Fruit fly (Drosophila melanogaster) whole organism, larva: Measurements from ENCODE around the gene CG14105.

Experiments
- noc ChIP-seq: fragments of 200-800 bp; sonication (Bioruptor generic); optimal IDR thresholded peaks from 3 replicates; lab custom pipeline; 2019; ENCODE audit warnings: missing biosample characterization, mild to moderate bottlenecking, missing genetic modification characterization, moderate library complexity

CG14105 gene

DNA sequence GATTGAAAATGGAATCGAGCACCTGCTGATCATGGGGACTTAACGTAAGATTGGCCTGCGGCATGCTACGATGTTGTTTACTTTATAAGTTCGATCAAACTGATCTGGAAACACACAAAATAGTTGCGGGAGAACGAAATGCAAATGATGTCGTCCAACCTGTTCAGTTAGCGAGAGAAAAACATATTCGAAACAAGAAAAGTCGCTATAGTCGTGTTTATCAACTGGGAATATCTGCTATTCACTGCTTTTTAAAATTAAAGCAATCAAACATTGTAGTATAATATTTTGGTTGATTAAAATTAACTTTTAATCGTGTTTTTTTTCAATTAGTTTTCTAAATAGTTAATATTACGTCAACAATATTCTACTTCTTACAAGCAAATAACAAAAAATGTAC lies at the start of gene CG14105:
Gene CG14105, minus strand, starts transcription at position 101 of the 400 bp plus-strand sequence.
- TF ChIP-seq noc (tag; lab: Kevin White, UChicago) = no peak

DNA sequence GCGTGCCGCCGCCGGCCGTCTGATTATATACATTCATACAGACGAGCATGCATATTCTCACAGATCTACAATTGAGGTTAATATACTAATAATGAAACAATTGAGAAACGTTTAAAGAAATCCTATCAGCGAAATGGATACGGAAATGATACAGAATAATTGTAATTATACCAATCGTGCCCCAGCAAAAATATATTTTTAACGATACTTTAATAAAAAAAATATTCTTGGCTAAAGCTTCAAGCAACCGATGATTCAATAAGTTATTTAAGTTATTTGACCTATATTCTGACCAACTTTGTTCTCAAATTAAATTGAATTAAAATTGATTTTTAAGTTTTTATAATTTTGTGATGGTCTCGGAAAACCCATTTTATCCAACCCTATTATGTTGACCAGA lies 49.6 kb upstream of the CG14105 start:
- TF ChIP-seq noc (tag; lab: Kevin White, UChicago) = no peak

DNA sequence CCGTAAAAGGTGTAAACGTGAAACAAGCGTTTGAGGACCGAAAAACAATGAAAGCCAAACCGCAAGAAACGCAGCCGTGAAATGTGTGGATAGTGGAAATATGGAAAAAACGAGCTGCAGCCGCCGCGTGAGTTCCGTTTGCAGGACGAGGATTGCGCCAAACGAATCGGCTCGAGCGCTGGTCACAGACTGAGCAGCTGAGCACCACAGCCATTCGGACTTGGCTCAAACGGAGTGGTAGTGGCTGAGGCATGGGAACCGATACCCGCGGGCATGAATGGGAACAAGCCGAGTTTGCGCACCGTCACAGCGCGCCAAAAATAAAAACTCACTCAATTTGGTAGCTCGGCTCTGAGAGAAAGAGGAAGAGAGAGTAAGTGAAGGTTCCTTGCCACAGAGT lies 48.1 kb upstream of the CG14105 start, which contains the start of gene CG10089:
Gene CG10089, minus strand, starts transcription at position 181 of the 400 bp plus-strand sequence.
- no peak for TF ChIP-seq noc (tag; lab: Kevin White, UChicago)

DNA sequence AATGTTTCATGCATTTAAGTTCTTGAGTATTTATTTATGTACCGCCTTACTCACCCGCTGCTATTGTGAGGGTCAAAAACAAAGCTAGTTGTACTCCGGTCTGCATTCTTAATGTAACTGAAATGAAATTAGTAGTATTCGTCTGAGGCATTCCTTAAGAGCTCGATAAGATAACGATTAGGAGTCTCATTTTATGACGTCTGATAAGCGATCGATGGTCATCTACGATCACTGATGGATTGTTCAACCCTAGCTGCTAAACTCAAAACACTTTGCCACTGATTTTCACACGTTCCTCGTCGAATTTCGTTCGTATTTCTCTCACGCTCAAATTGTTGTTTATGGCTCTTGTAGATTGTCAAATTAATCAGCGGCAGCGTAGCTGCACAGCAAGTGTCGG lies 30.7 kb upstream of the CG14105 start, which contains the start of gene CG10116:
Gene CG10116, minus strand, starts transcription at position 106 of the 400 bp plus-strand sequence.
- TF ChIP-seq noc (tag; lab: Kevin White, UChicago) = no peak

DNA sequence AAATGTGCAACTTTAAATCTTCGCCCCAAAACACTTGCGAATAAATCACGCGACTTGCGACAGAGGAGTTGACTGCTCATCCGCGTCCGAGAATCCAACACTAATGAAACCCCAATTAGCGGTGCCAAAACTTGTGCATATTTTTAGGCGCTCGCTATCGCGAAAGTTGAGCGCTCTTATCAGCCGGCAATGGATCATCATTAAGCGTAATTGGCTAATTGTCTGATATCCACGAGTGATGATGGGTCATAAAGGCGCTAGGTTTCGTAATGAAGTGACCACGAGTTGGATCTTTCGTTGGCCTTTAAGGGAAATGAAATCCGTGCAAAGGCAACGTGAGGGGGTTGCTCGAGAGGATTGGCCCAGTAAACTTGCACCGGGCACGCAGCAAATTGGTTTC lies 28.3 kb upstream of the CG14105 start:
- TF ChIP-seq noc (tag; lab: Kevin White, UChicago) = peak; percentile 57

DNA sequence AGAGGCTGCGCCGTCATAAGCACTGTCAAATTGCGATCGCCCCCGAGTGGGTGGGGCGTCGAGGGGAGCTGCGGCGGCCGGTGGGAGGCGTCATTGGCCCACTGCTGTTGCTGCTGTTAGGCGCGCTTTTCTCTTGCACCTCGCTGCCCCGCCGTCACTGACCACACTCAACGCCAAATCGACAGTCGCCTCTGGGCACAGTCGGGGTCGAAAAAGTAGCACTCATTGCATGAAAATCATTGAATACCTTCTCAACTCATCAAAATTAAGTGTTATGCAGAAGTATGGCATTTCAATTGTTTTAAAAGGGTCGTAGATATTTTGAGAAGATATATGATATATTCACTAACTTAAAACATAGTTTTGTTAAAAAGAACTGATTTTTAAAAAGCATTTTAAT lies 25.8 kb upstream of the CG14105 start:
- TF ChIP-seq noc (tag; lab: Kevin White, UChicago) = no peak

DNA sequence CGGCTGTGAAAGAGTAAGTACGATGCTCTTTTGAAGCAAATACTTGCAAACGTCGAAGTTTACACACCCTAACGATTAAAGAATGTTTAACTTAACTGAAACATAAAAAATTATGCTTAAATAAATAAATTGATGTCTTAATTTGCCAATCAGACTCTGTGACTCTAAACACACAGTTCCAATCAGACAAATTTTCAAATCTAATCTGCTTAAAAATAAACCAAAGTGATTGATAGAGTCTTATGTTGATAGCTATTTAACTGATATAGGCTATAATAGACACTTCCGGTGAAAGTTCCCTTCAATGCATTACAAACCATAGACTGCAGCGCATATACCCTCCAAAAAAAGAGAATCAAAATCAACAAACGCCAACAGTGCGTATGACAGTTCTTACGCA lies 25.1 kb upstream of the CG14105 start:
- TF ChIP-seq noc (tag; lab: Kevin White, UChicago) = peak; percentile 8

DNA sequence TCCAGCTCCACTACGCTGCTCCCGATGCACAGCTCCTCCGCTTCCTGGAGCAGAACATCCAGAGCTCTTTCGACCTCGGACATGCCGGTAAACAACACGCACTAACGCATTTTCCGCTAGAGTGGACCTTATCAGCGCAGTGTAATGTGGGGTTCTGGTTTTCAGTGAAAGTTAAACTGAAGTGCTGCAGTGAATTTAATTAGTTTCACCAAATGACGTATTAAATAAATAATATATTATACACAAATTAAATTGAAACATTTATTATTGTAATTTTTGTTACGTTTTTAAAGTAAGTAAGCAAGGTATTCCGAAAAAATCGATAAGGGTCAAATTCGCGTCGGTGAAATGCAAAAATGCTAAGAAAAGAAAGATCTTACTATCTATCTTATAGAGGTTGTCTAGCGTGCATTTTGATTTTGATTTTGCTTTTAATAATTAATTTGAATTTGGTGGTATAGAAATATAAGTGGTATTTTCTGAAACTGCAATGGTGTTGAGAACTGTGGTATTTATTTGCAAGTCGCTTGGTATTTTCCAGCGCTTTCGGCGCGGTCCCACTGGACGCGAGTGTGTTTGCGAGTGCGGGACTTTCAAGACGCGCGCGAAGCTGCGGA lies 23.8 kb upstream of the CG14105 start, which contains the start of the genes JMJD7 and CG10738:
Gene JMJD7, minus strand, starts transcription at position 107 of the 617 bp plus-strand sequence.
Gene CG10738, plus strand, starts transcription at position 594 of the 617 bp plus-strand sequence.
- TF ChIP-seq noc (tag; lab: Kevin White, UChicago) = no peak

DNA sequence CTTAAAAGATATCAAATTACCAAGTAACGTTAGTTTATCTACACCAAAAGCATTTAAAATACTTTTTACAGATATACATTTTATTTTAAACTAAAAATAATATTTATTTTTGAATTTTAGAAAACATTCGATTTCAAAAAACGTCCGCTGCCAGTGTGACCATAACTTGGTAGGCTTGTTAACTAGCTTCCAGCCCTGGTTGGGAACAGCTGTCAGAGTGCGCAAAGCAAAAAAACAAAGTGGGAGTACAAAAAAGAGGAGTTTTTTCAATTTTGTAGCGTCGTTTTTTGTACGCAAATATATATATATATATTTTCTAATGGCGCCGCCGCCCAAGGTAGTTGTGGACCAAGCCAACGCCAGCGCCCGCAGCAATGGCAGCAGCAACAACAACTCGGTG lies 15.9 kb upstream of the CG14105 start, which contains the start of gene cmb:
Gene cmb, plus strand, starts transcription at position 195 of the 400 bp plus-strand sequence.
- TF ChIP-seq noc (tag; lab: Kevin White, UChicago) = no peak

DNA sequence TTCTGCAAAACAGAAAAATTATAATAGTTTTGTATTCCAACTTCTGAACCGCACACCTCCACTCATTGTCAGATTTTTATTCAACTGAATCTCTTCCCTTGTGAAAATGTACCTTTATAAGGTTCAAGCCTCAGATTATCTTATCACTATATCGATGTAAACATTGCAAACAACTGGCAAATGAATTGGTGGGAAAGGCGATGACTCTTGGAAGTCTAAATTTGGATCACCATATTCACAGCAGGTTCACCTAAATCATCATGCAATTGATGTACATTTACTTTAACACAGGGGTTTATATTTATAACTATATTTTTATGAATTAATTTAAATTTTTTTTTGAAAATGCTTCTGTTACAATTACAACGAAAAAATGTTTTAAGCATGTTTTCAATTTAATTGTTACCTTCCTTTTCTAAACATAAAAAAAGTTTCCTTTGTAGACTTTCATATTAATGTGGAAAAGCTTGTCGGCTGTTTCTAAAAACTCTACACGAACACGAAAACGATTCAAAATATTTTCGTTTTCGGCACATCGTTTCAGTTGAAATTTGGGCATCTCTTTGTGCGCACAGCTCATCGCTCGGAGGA lies 14.0 kb upstream of the CG14105 start, which contains the start of the genes CG10140 and CG14109:
Gene CG10140, minus strand, starts transcription at position 101 of the 591 bp plus-strand sequence.
Gene CG14109, plus strand, starts transcription at position 541 of the 591 bp plus-strand sequence.
- TF ChIP-seq noc (tag; lab: Kevin White, UChicago) = no peak

DNA sequence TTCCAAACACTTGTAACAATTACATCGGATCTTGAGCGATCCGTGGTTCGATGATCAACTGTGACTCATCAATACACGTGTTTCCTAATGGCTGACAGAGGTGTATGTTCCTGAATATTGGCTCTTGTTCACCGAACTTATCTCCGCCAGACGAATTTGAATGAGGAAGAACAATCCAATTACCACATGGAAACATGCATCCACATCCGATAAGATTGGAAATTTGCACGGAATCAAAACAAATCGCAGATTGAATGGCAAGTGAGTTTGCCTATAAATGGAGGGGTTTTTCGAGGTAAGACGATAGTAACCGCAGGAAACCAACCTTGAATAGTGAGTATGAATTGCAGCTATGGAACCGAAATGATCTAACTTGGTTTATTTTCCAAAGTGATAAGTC lies 11.2 kb upstream of the CG14105 start, which contains the start of gene CG10725:
Gene CG10725, plus strand, starts transcription at position 301 of the 400 bp plus-strand sequence.
- no peak for TF ChIP-seq noc (tag; lab: Kevin White, UChicago)

DNA sequence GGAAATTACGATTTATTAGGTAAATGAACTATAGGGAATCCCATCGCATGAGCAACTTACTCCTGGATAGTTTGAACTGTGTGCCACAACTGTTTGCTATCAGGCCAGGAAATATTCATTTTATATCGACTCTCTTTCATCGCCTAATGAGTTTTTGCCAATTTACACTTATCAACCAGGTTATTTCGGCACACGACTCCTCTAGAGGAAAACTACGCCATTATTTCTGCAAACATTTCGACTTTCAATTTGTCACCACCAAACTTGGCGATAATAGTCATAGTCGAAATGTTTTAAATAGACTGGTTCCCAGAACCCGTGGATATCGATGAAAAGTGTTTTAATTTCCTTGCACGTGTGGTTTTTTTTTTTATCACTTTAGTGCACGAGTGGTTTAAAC lies 10.6 kb upstream of the CG14105 start, which contains the start of gene CG10154:
Gene CG10154, minus strand, starts transcription at position 101 of the 400 bp plus-strand sequence.
- TF ChIP-seq noc (tag; lab: Kevin White, UChicago) = no peak

DNA sequence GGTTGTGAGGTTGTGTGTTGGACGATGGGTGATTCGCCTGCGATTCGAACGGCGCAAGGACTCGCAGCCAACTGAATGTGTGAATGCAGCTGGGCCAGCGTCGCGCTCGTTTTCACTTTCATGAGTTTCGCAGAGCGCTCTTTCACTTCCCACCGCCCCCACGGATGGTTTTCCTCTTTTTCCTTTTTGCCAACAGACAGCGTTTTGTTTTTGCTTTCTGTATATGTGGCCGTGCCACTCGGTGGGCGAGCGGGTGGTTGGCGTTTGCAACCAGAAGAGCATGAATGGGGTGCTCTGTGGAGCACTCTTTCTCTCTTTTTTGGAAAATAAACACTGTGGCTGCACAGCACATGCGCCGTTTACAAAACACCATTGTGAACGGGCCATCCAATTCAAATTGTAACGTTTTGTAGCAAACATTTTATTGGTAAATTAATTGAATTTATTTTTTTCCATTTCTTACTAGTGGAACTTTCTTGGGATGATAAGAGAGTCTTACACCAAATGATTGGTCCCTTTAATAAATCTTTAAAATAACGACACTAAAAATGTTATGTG lies 8.8 kb upstream of the CG14105 start, which contains the start of gene CG10713:
Gene CG10713, minus strand, starts transcription at position 60 of the 558 bp plus-strand sequence.
- TF ChIP-seq noc (tag; lab: Kevin White, UChicago) = no peak

DNA sequence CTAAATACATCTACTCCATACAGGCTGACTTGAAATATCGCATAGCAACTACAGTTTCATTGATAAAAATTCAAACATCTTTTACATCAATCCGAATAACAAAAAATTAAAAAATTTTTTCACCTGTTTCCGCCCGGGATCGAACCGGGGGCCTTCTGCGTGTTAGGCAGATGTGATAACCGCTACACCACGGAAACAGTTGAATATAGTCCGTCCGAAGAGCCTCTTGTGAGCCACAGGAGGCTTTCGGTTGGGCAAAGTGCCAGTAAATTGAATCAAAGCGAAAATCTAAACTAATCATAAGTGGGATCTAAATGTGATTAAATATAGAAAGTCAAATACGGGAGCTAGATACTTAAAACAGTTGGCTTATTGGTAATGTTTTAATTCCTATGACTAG lies 7.0 kb upstream of the CG14105 start:
- TF ChIP-seq noc (tag; lab: Kevin White, UChicago) = no peak

DNA sequence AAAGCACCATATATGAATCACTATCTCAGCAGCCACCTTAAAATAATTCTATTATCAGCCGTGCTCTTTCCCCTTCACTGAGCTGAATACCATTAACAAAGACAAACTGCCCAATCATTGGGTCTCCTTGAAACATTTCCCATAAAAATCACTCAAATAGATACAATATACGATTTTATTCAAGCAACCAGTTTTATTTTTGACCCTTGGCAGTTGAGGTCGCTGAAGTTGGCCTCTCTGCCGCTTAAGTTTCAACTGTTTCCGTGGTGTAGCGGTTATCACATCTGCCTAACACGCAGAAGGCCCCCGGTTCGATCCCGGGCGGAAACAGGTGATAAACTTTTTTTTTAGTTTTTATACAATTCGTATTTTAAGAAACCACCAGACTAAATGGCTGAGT lies 6.3 kb upstream of the CG14105 start:
- no peak for TF ChIP-seq noc (tag; lab: Kevin White, UChicago)

DNA sequence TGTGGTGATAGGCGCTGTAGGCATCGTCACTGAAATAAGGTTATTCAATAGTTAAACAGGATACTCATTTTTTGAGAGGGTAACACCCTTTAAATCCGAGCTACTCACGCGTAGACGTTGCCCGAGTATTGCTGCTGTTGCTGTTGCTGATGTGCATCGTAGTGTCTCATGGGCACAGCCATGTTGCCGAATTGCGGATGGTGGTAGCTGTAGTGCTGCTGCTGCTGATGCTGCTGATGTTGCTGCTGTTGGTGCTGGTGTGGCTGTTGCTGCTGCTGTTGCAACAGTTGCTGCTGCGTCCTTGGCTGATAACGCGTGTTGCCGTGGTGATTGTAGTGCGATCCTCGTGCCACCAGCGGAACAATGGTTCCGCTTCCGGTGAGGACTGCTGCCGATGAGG lies 3.7 kb upstream of the CG14105 start:
- no peak for TF ChIP-seq noc (tag; lab: Kevin White, UChicago)
